Comparison of ENCODE assay signal across 4 worm cellular contexts in the genomic region with DNA sequence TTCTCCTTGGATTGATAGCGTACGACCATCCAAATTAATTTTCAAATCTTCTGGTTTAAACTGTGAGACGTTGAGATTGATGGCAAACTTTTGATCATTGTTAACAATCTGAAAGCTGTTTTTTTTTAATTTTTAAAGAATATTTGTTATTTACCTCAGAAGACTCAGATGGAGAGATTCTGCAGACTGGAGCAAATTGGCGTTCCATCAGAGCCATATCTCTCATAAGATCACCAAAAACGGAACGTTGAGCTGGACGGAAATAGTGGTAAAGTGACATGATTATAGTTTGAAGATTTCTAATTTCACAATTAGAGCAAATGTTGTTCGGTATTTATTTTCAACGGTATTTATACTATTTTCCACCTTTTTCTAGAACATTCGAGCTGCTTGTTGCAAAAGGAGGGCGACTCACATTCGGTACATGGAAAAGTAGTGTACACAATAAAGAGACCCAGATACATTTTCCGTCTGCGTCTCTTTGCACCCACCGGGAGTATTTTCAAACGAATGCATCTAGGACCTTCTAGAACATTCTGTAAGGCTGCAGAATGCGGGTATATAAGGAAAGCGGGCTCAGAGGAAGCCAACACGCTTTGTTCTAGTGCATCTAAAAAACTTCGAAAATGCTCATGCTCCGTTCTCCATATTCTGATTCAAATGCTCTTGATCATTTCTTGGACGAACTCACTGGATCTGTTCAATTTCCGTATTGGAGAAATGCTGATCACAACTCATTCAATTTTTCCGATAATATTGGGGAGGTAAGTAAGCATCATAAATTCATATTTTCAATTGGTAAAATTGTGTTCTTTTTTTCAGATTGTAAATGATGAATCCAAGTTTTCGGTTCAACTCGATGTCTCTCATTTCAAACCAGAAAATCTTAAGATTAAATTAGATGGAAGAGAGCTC.
TF ChIP-seq lines count a peak whose summit lies in the region.

A gene (minus strand): TSS at position 313 of the 915 bp plus-strand sequence.
A gene (plus strand): TSS at position 534 of the 915 bp plus-strand sequence.

TF ChIP-seq in whole organism, L2 larva, 48 proteins besides CTCF, POLR2A, EP300 and RAD21 (continued from another document):
- TF ChIP-seq Y55F3AM.14 (GFP tag; optimal IDR thresholded peaks at IDR 0.05; lab: Kevin White, UChicago): no peak
- peak; percentile 65 for TF ChIP-seq F13H6.1 (tag; optimal IDR thresholded peaks at IDR 0.05; lab: Kevin White, UChicago)
- peak; percentile 52 for TF ChIP-seq sem-4 (tag; optimal IDR thresholded peaks at IDR 0.05; lab: Kevin White, UChicago)
- TF ChIP-seq fos-1 (tag; optimal IDR thresholded peaks at IDR 0.05; lab: Kevin White, UChicago): peak; percentile 37
- TF ChIP-seq nhr-21 (tag; optimal IDR thresholded peaks at IDR 0.05; lab: Kevin White, UChicago): no peak
- no peak for TF ChIP-seq nhr-23 (tag; optimal IDR thresholded peaks at IDR 0.05; lab: Kevin White, UChicago)
- no peak for TF ChIP-seq nhr-237 (tag; optimal IDR thresholded peaks at IDR 0.05; lab: Kevin White, UChicago)
- TF ChIP-seq ztf-1 (GFP tag; conservative IDR thresholded peaks at IDR 0.05; lab: Robert Waterston, UW): no peak
- TF ChIP-seq snpc-4 (tag; optimal IDR thresholded peaks at IDR 0.05; lab: Kevin White, UChicago): no peak
- TF ChIP-seq ztf-4 (tag; optimal IDR thresholded peaks at IDR 0.05; lab: Kevin White, UChicago): peak; percentile 57
- no peak for TF ChIP-seq nhr-11 (tag; optimal IDR thresholded peaks at IDR 0.05; lab: Kevin White, UChicago)
- no peak for TF ChIP-seq nhr-10 (tag; optimal IDR thresholded peaks at IDR 0.05; lab: Kevin White, UChicago)
- no peak for TF ChIP-seq lin-11 (tag; optimal IDR thresholded peaks at IDR 0.05; lab: Kevin White, UChicago)
- no peak for TF ChIP-seq ceh-16 (tag; optimal IDR thresholded peaks at IDR 0.05; lab: Kevin White, UChicago)
- no peak for TF ChIP-seq skn-1 (tag; optimal IDR thresholded peaks at IDR 0.05; lab: Kevin White, UChicago)
- TF ChIP-seq lin-39 (tag; optimal IDR thresholded peaks at IDR 0.05; lab: Kevin White, UChicago): no peak
- no peak for TF ChIP-seq nhr-77 (tag; optimal IDR thresholded peaks at IDR 0.05; lab: Kevin White, UChicago)
- no peak for TF ChIP-seq alr-1 (tag; optimal IDR thresholded peaks at IDR 0.05; lab: Kevin White, UChicago)
- TF ChIP-seq unc-55 (GFP tag; optimal IDR thresholded peaks at IDR 0.05; lab: Kevin White, UChicago): peak; percentile 63
- TF ChIP-seq mab-5 (tag; optimal IDR thresholded peaks at IDR 0.05; lab: Kevin White, UChicago): no peak
- TF ChIP-seq dmd-4 (tag; optimal IDR thresholded peaks at IDR 0.05; lab: Kevin White, UChicago): no peak
- TF ChIP-seq lsy-2 (tag; optimal IDR thresholded peaks at IDR 0.05; lab: Kevin White, UChicago): peak in 1 of 2 experiments; percentile 72
- TF ChIP-seq elt-1 (tag; optimal IDR thresholded peaks at IDR 0.05; lab: Kevin White, UChicago): no peak
- TF ChIP-seq mbf-1 (tag; optimal IDR thresholded peaks at IDR 0.05; lab: Kevin White, UChicago): no peak
- no peak for TF ChIP-seq sma-3 (GFP tag; optimal IDR thresholded peaks at IDR 0.05; lab: Kevin White, UChicago)
- TF ChIP-seq C34F6.9 (tag; optimal IDR thresholded peaks at IDR 0.05; lab: Kevin White, UChicago): peak; percentile 61
- no peak for TF ChIP-seq unc-39 (tag; optimal IDR thresholded peaks at IDR 0.05; lab: Kevin White, UChicago)
- no peak for TF ChIP-seq nhr-25 (tag; optimal IDR thresholded peaks at IDR 0.05; lab: Kevin White, UChicago)

TF ChIP-seq in whole organism, L4 larva, 104 proteins besides CTCF, POLR2A, EP300 and RAD21 (continued from another document):
- TF ChIP-seq ceh-20 (GFP tag; IDR thresholded peaks at IDR 0.05; lab: Robert Waterston, UW): peak; percentile 60; the same call in 1 of the 2 replicates
- no peak for TF ChIP-seq ama-1 (optimal IDR thresholded peaks at IDR 0.05; lab: Kevin White, UChicago)
- TF ChIP-seq dve-1 (tag; optimal IDR thresholded peaks at IDR 0.05; lab: Kevin White, UChicago; ENCODE audit: insufficient read depth): peak; percentile 66
- TF ChIP-seq nhr-48 (tag; optimal IDR thresholded peaks at IDR 0.05; lab: Kevin White, UChicago): peak; percentile 94
- peak; percentile 59 for TF ChIP-seq rbr-2 (tag; optimal IDR thresholded peaks at IDR 0.05; lab: Kevin White, UChicago)
- TF ChIP-seq mdt-29 (GFP tag; IDR thresholded peaks at IDR 0.05; lab: Robert Waterston, UW): peak; percentile 97
- TF ChIP-seq D1046.2 (GFP tag; IDR thresholded peaks at IDR 0.05; lab: Robert Waterston, UW): 0 out of 2 replicates have a peak, but pooled peaks have one; percentile 38
- peak; percentile 21 for TF ChIP-seq F37D6.2 (tag; optimal IDR thresholded peaks at IDR 0.05; lab: Kevin White, UChicago)
- TF ChIP-seq hlh-30 (tag; optimal IDR thresholded peaks at IDR 0.05; lab: Kevin White, UChicago; ENCODE audit: insufficient read depth): peak; percentile 40
- TF ChIP-seq attf-4 (tag; optimal IDR thresholded peaks at IDR 0.05; lab: Kevin White, UChicago): no peak
- no peak for TF ChIP-seq snpc-4 (tag; optimal IDR thresholded peaks at IDR 0.05; lab: Kevin White, UChicago)
- TF ChIP-seq zag-1 (tag; optimal IDR thresholded peaks at IDR 0.05; lab: Kevin White, UChicago): no peak
- peak in 1 of 2 experiments; percentile 90 for TF ChIP-seq daf-16 (GFP tag; optimal IDR thresholded peaks at IDR 0.05; lab: Kevin White, UChicago)
- peak; percentile 77 for TF ChIP-seq daf-16 (tag; optimal IDR thresholded peaks at IDR 0.05; lab: Kevin White, UChicago)
- TF ChIP-seq Y75B8A.6 (GFP tag; IDR thresholded peaks at IDR 0.05; lab: Robert Waterston, UW): no peak
- peak; percentile 59; the same call in 1 of the 2 replicates for TF ChIP-seq ctbp-1 (GFP tag; IDR thresholded peaks at IDR 0.05; lab: Robert Waterston, UW)
- TF ChIP-seq dpl-1 (GFP tag; optimal IDR thresholded peaks at IDR 0.05; lab: Kevin White, UChicago): peak; percentile 27

TF ChIP-seq in whole organism, late embryonic, 69 proteins besides CTCF, POLR2A, EP300 and RAD21 (continued from another document and continues in another):
- TF ChIP-seq elt-4 (tag; optimal IDR thresholded peaks at IDR 0.05; lab: Kevin White, UChicago): no peak
- TF ChIP-seq hlh-8 (tag; optimal IDR thresholded peaks at IDR 0.05; lab: Kevin White, UChicago): no peak
- no peak for TF ChIP-seq ahr-1 (tag; optimal IDR thresholded peaks at IDR 0.05; lab: Kevin White, UChicago)
- no peak for TF ChIP-seq eyg-1 (tag; optimal IDR thresholded peaks at IDR 0.05; lab: Kevin White, UChicago)
- TF ChIP-seq pha-2 (tag; optimal IDR thresholded peaks at IDR 0.05; lab: Kevin White, UChicago): no peak
- TF ChIP-seq unc-42 (tag; optimal IDR thresholded peaks at IDR 0.05; lab: Kevin White, UChicago): no peak
- TF ChIP-seq odd-2 (tag; optimal IDR thresholded peaks at IDR 0.05; lab: Kevin White, UChicago): no peak
- TF ChIP-seq F13H6.1 (tag; optimal IDR thresholded peaks at IDR 0.05; lab: Kevin White, UChicago): no peak
- peak; percentile 11 for TF ChIP-seq pax-1 (tag; optimal IDR thresholded peaks at IDR 0.05; lab: Kevin White, UChicago)
- TF ChIP-seq tbx-7 (tag; optimal IDR thresholded peaks at IDR 0.05; lab: Kevin White, UChicago): no peak
- no peak for TF ChIP-seq hlh-30 (tag; optimal IDR thresholded peaks at IDR 0.05; lab: Kevin White, UChicago; ENCODE audit: insufficient read depth)
- no peak for TF ChIP-seq pag-3 (tag; optimal IDR thresholded peaks at IDR 0.05; lab: Kevin White, UChicago; ENCODE audit: borderline replicate concordance)
- TF ChIP-seq ama-1 (optimal IDR thresholded peaks at IDR 0.05; lab: Kevin White, UChicago): no peak
- no peak for TF ChIP-seq ceh-48 (tag; optimal IDR thresholded peaks at IDR 0.05; lab: Kevin White, UChicago)
- no peak for TF ChIP-seq ceh-19 (GFP tag; optimal IDR thresholded peaks at IDR 0.05; lab: Kevin White, UChicago)
- no peak for TF ChIP-seq fkh-6 (tag; optimal IDR thresholded peaks at IDR 0.05; lab: Kevin White, UChicago)
- no peak for TF ChIP-seq sox-2 (GFP tag; IDR thresholded peaks at IDR 0.05; lab: Robert Waterston, UW)
- TF ChIP-seq T23F11.4 (GFP tag; optimal IDR thresholded peaks at IDR 0.05; lab: Kevin White, UChicago): no peak
- no peak for TF ChIP-seq C08G9.2 (tag; optimal IDR thresholded peaks at IDR 0.05; lab: Kevin White, UChicago)
- TF ChIP-seq K02D7.2 (tag; optimal IDR thresholded peaks at IDR 0.05; lab: Kevin White, UChicago): no peak
- TF ChIP-seq syd-9 (tag; optimal IDR thresholded peaks at IDR 0.05; lab: Kevin White, UChicago): no peak
- TF ChIP-seq nfya-1 (tag; optimal IDR thresholded peaks at IDR 0.05; lab: Kevin White, UChicago): peak; percentile 63
- TF ChIP-seq elt-2 (tag; optimal IDR thresholded peaks at IDR 0.05; lab: Kevin White, UChicago): peak; percentile 10
- TF ChIP-seq ceh-9 (tag; optimal IDR thresholded peaks at IDR 0.05; lab: Kevin White, UChicago): no peak
- TF ChIP-seq madf-2 (tag; optimal IDR thresholded peaks at IDR 0.05; lab: Kevin White, UChicago): no peak
- peak; percentile 55 for TF ChIP-seq ceh-34 (tag; optimal IDR thresholded peaks at IDR 0.05; lab: Kevin White, UChicago)
- no peak for TF ChIP-seq ceh-45 (GFP tag; IDR thresholded peaks at IDR 0.05; lab: Robert Waterston, UW)
- TF ChIP-seq ceh-2 (tag; optimal IDR thresholded peaks at IDR 0.05; lab: Kevin White, UChicago): no peak
- TF ChIP-seq sox-4 (tag; optimal IDR thresholded peaks at IDR 0.05; lab: Kevin White, UChicago): no peak
- TF ChIP-seq dmd-4 (tag; optimal IDR thresholded peaks at IDR 0.05; lab: Kevin White, UChicago; ENCODE audit: borderline replicate concordance): no peak
- TF ChIP-seq unc-55 (GFP tag; optimal IDR thresholded peaks at IDR 0.05; lab: Kevin White, UChicago): peak; percentile 60
- no peak for TF ChIP-seq sdc-2 (tag; optimal IDR thresholded peaks at IDR 0.05; lab: Kevin White, UChicago)
- no peak for TF ChIP-seq dve-1 (tag; optimal IDR thresholded peaks at IDR 0.05; lab: Kevin White, UChicago)
- TF ChIP-seq hlh-15 (tag; optimal IDR thresholded peaks at IDR 0.05; lab: Kevin White, UChicago): no peak
- TF ChIP-seq rnt-1 (tag; optimal IDR thresholded peaks at IDR 0.05; lab: Kevin White, UChicago): no peak
- TF ChIP-seq ceh-18 (tag; optimal IDR thresholded peaks at IDR 0.05; lab: Kevin White, UChicago): no peak
- TF ChIP-seq nhr-232 (tag; optimal IDR thresholded peaks at IDR 0.05; lab: Kevin White, UChicago): no peak
- TF ChIP-seq pha-4 (tag; optimal IDR thresholded peaks at IDR 0.05; lab: Kevin White, UChicago): no peak
- no peak for TF ChIP-seq unc-3 (GFP tag; conservative IDR thresholded peaks at IDR 0.05; lab: Robert Waterston, UW)
- TF ChIP-seq unc-3 (tag; optimal IDR thresholded peaks at IDR 0.05; lab: Kevin White, UChicago): no peak
- no peak for TF ChIP-seq fkh-10 (GFP tag; optimal IDR thresholded peaks at IDR 0.05; lab: Kevin White, UChicago)
- no peak for TF ChIP-seq zip-5 (tag; optimal IDR thresholded peaks at IDR 0.05; lab: Kevin White, UChicago)
- peak; percentile 34 for TF ChIP-seq ref-2 (tag; optimal IDR thresholded peaks at IDR 0.05; lab: Kevin White, UChicago)

TF ChIP-seq in whole organism, mixed stage, embryonic, 35 proteins besides CTCF, POLR2A, EP300 and RAD21 (continued from another document):
- TF ChIP-seq ceh-83 (GFP tag; optimal IDR thresholded peaks at IDR 0.05; lab: Kevin White, UChicago) (no peak), sem-2 (GFP tag; optimal IDR thresholded peaks at IDR 0.05; lab: Kevin White, UChicago) (no peak), M03D4.4 (tag; optimal IDR thresholded peaks at IDR 0.05; lab: Kevin White, UChicago) (no peak), blmp-1 (tag; optimal IDR thresholded peaks at IDR 0.05; lab: Kevin White, UChicago) (no peak), elt-1 (tag; optimal IDR thresholded peaks at IDR 0.05; lab: Kevin White, UChicago; ENCODE audit: borderline replicate concordance, insufficient read depth) (no peak), nhr-237 (tag; optimal IDR thresholded peaks at IDR 0.05; lab: Kevin White, UChicago) (no peak), hlh-1 (tag; optimal IDR thresholded peaks at IDR 0.05; lab: Kevin White, UChicago) (no peak), mls-2 (tag; optimal IDR thresholded peaks at IDR 0.05; lab: Kevin White, UChicago) (peak; percentile 46), ceh-39 (tag; optimal IDR thresholded peaks at IDR 0.05; lab: Kevin White, UChicago) (no peak)
